Fruit fly (Drosophila melanogaster): ENCODE data around the gene Wnk.

The Wnk gene

dm6 chr3L:21568848-21569372 is 14.2 kb upstream of the Wnk start, which contains the start of the genes CRIF and SMC5 (continued):
- TF ChIP-seq CG2199 (GFP tag; IDR thresholded peaks at IDR 0.05) (no peak), bbx (GFP tag; IDR thresholded peaks at IDR 0.05; ENCODE audit: partially characterized antibody) (no peak), kah (GFP tag; optimal IDR thresholded peaks at IDR 0.05) (no peak), Adf1 (GFP tag; IDR thresholded peaks at IDR 0.05) (no peak), CG13894 (tag; optimal IDR thresholded peaks at IDR 0.05) (no peak), CG6689 (GFP tag; IDR thresholded peaks at IDR 0.05) (no peak; the same call in 1 of the 2 replicates), az2 (GFP tag; optimal IDR thresholded peaks at IDR 0.05) (peak; percentile 67), Atf6 (GFP tag; IDR thresholded peaks at IDR 0.05) (peak; percentile 20; the same call in 1 of the 2 replicates), CG5953 (GFP tag; IDR thresholded peaks at IDR 0.05) (no peak), Scr (GFP tag; IDR thresholded peaks at IDR 0.05; ENCODE audit: partially characterized antibody) (peak; percentile 46), tin (GFP tag; optimal IDR thresholded peaks at IDR 0.05) (peak; percentile 56), CG11398 (GFP tag; optimal IDR thresholded peaks at IDR 0.05) (no peak), Dip2 (GFP tag; IDR thresholded peaks at IDR 0.05) (no peak), Lhr (GFP tag; optimal IDR thresholded peaks at IDR 0.05) (peak; percentile 24), kni (GFP tag; optimal IDR thresholded peaks at IDR 0.05) (no peak), CG3995 (GFP tag; optimal IDR thresholded peaks at IDR 0.05) (peak; percentile 34), CG5245 (GFP tag; optimal IDR thresholded peaks at IDR 0.05) (no peak), Sox100B (GFP tag; optimal IDR thresholded peaks at IDR 0.05) (peak; percentile 61), CG15269 (tag; optimal IDR thresholded peaks at IDR 0.05) (no peak), CG12299 (tag; optimal IDR thresholded peaks at IDR 0.05) (peak; percentile 57), CG14710 (tag; optimal IDR thresholded peaks at IDR 0.05) (peak; percentile 78), CG11695 (GFP tag; IDR thresholded peaks at IDR 0.05) (no peak), CG17802 (tag; optimal IDR thresholded peaks at IDR 0.05) (peak; percentile 94), CG9727 (GFP tag; optimal IDR thresholded peaks at IDR 0.05) (no peak), zfh1 (GFP tag; IDR thresholded peaks at IDR 0.05) (peak; percentile 52; the same call in 1 of the 3 replicates), CG1529 (GFP tag; optimal IDR thresholded peaks at IDR 0.05) (no peak), vvl (GFP tag; IDR thresholded peaks at IDR 0.05) (peak; percentile 45; the same call in 1 of the 2 replicates), CG17186 (GFP tag; optimal IDR thresholded peaks at IDR 0.05) (peak; percentile 46), repo (GFP tag; optimal IDR thresholded peaks at IDR 0.05) (peak; percentile 11), CG16779 (GFP tag; IDR thresholded peaks at IDR 0.05) (no peak), CG4730 (GFP tag; IDR thresholded peaks at IDR 0.05) (no peak), CG11093 (GFP tag; IDR thresholded peaks at IDR 0.05) (no peak), CG7271 (tag; optimal IDR thresholded peaks at IDR 0.05) (no peak), bigmax (GFP tag; optimal IDR thresholded peaks at IDR 0.05) (no peak), CG10565 (GFP tag; optimal IDR thresholded peaks at IDR 0.05) (no peak), trem (tag; optimal IDR thresholded peaks at IDR 0.05) (peak; percentile 49), CG3065 (GFP tag; optimal IDR thresholded peaks at IDR 0.05) (peak; percentile 9), slbo (GFP tag; IDR thresholded peaks at IDR 0.05) (peak; percentile 75), ftz-f1 (GFP tag; optimal IDR thresholded peaks at IDR 0.05) (no peak), C15 (GFP tag; IDR thresholded peaks at IDR 0.05) (0 out of 3 replicates have a peak, but pooled peaks have one; percentile 28), Xrp1 (GFP tag; IDR thresholded peaks at IDR 0.05) (peak; percentile 48; the same call in 1 of the 2 replicates), oc (tag; optimal IDR thresholded peaks at IDR 0.05) (no peak), GATAe (GFP tag; conservative IDR thresholded peaks at IDR 0.05) (no peak; the same call in 1 of the 2 replicates), pum (GFP tag; optimal IDR thresholded peaks at IDR 0.05) (peak; percentile 50), tio (GFP tag; optimal IDR thresholded peaks at IDR 0.05) (peak; percentile 58), CG2889 (GFP tag; IDR thresholded peaks at IDR 0.05) (0 out of 3 replicates have a peak, but pooled peaks have one; percentile 43), CG17385 (GFP tag; optimal IDR thresholded peaks at IDR 0.05) (no peak), sens (GFP tag) (peak; percentile 97), CG10274 (GFP tag; optimal IDR thresholded peaks at IDR 0.05) (no peak), CG4360 (GFP tag; IDR thresholded peaks at IDR 0.05) (no peak), CG8478 (optimal IDR thresholded peaks at IDR 0.05) (no peak), Bgb (GFP tag; IDR thresholded peaks at IDR 0.05; ENCODE audit: partially characterized antibody) (no peak)
